Worm (Caenorhabditis elegans) whole organism, L1 larva: ENCODE measurements around the gene dnc-4.

ENCODE experiments used
- C34B4.2 ChIP-seq: sonication (generic microtip); optimal IDR thresholded peaks from 2 replicates; lab custom pipeline; 2017; ENCODE audit warnings: mild to moderate bottlenecking, missing genetic modification characterization, missing compliant biosample characterization
- F16B12.6 ChIP-seq: fragments of 150-350 bp; optimal IDR thresholded peaks from 2 replicates; lab custom pipeline; 2014; ENCODE audit warnings: missing biosample characterization, missing genetic modification characterization
- aha-1 ChIP-seq: fragments of 150-350 bp; optimal IDR thresholded peaks from 2 replicates; lab custom pipeline; 2014; ENCODE audit warnings: missing biosample characterization, missing genetic modification characterization
- ama-1 ChIP-seq: fragments of 150-350 bp; optimal IDR thresholded peaks from 2 replicates; lab custom pipeline; 2014
- blmp-1 ChIP-seq: fragments of 150-350 bp; optimal IDR thresholded peaks from 2 replicates; lab custom pipeline; 2014; ENCODE audit warnings: missing biosample characterization, missing genetic modification characterization
- ceh-8 ChIP-seq: fragments of 200-800 bp; sonication (Bioruptor generic); optimal IDR thresholded peaks from 2 replicates; lab custom pipeline; 2018; ENCODE audit warnings: mild to moderate bottlenecking, missing genetic modification characterization, moderate library complexity, missing compliant biosample characterization
- ceh-82 ChIP-seq, 3 experiments: fragments of 150-350 bp in 1 of 3; sonication (generic microtip) in 2 of 3; optimal IDR thresholded peaks; 2 replicates each; lab custom pipeline; 2014 to 2017; ENCODE audit warnings: missing biosample characterization in 3 of 3, missing genetic modification characterization in 3 of 3
- ceh-88 ChIP-seq: fragments of 200-800 bp; sonication (Bioruptor generic); IDR thresholded peaks from 2 replicates; pipeline ENCODE4 v1.3.6; 2022; ENCODE audit warnings: missing genetic modification characterization, missing compliant biosample characterization
- ces-1 ChIP-seq: fragments of 150-350 bp; optimal IDR thresholded peaks from 2 replicates; lab custom pipeline; 2014; ENCODE audit warnings: missing biosample characterization, missing genetic modification reagents, missing genetic modification characterization
- dpl-1 ChIP-seq, 3 experiments: fragments of 150-350 bp in 2 of 3; sonication (generic microtip) in 1 of 3; optimal IDR thresholded peaks; 2 replicates each; lab custom pipeline; 2014 to 2017; ENCODE audit warnings: missing biosample characterization in 3 of 3, missing genetic modification characterization in 3 of 3, missing genetic modification reagents in 3 of 3
- dsc-1 ChIP-seq: sonication (generic microtip); optimal IDR thresholded peaks from 2 replicates; lab custom pipeline; 2016; ENCODE audit warnings: mild to moderate bottlenecking, missing genetic modification characterization, missing compliant biosample characterization
- efl-1 ChIP-seq, 4 experiments: fragments of 150-350 bp; optimal IDR thresholded peaks in 3 of 4; peaks in 1 of 4; 1 replicate in 1 of 4; 2 replicates in 3 of 4; lab custom pipeline; 2014; ENCODE audit warnings: missing biosample characterization in 2 of 4, missing genetic modification characterization in 2 of 4, missing genetic modification reagents in 2 of 4
- efl-3 ChIP-seq: fragments of 200-800 bp; sonication (Bioruptor generic); optimal IDR thresholded peaks from 2 replicates; lab custom pipeline; 2018; ENCODE audit warnings: mild to moderate bottlenecking, missing genetic modification characterization, missing compliant biosample characterization
- egl-27 ChIP-seq, 2 experiments: fragments of 150-350 bp in 1 of 2; sonication (generic microtip); optimal IDR thresholded peaks; 3 replicates each; lab custom pipeline; 2017 to 2018; ENCODE audit warnings: missing biosample characterization in 2 of 2, missing genetic modification characterization in 2 of 2, missing genetic modification reagents in 2 of 2
- elt-2 ChIP-seq: sonication (generic microtip); optimal IDR thresholded peaks from 2 replicates; lab custom pipeline; 2016; ENCODE audit warnings: missing genetic modification characterization, mild to moderate bottlenecking, inconsistent platforms, missing compliant biosample characterization, missing genetic modification reagents
- elt-3 ChIP-seq, 6 experiments: fragments of 150-350 bp in 1 of 6; sonication (generic microtip); optimal IDR thresholded peaks; 2 replicates each; lab custom pipeline; 2017 to 2018; ENCODE audit warnings: missing biosample characterization in 6 of 6, missing genetic modification characterization in 6 of 6, inconsistent platforms in 1 of 6
- ets-5 ChIP-seq: fragments of 200-800 bp; sonication (Bioruptor generic); IDR thresholded peaks from 2 replicates; pipeline ENCODE4 v1.3.6; 2022; ENCODE audit warnings: missing genetic modification characterization, missing compliant biosample characterization
- fkh-10 ChIP-seq: sonication (generic microtip); optimal IDR thresholded peaks from 2 replicates; lab custom pipeline; 2017; ENCODE audit warnings: missing biosample characterization, missing genetic modification reagents, missing genetic modification characterization
- fkh-4 ChIP-seq: sonication (generic microtip); optimal IDR thresholded peaks from 2 replicates; lab custom pipeline; 2016; ENCODE audit warnings: missing compliant biosample characterization, missing genetic modification characterization, borderline replicate concordance
- hpl-2 ChIP-seq: fragments of 150-350 bp; optimal IDR thresholded peaks from 2 replicates; lab custom pipeline; 2014; ENCODE audit warnings: missing biosample characterization, missing genetic modification reagents, missing genetic modification characterization
- isw-1 ChIP-seq: fragments of 200-800 bp; sonication (Bioruptor generic); IDR thresholded peaks from 2 replicates; pipeline ENCODE4 v1.3.6; 2022; ENCODE audit warnings: missing genetic modification characterization, missing compliant biosample characterization
- jun-1 ChIP-seq: fragments of 150-350 bp; optimal IDR thresholded peaks from 2 replicates; lab custom pipeline; 2014; ENCODE audit warnings: missing biosample characterization, missing genetic modification reagents, missing genetic modification characterization
- lin-14 ChIP-seq: fragments of 200-800 bp; sonication (Bioruptor generic); optimal IDR thresholded peaks from 2 replicates; lab custom pipeline; 2018; ENCODE audit warnings: mild to moderate bottlenecking, missing genetic modification characterization, moderate library complexity, missing compliant biosample characterization
- lin-39 ChIP-seq: fragments of 150-350 bp; optimal IDR thresholded peaks from 2 replicates; lab custom pipeline; 2014; ENCODE audit warnings: missing biosample characterization, missing genetic modification reagents, missing genetic modification characterization
- lsy-2 ChIP-seq, 2 experiments: fragments of 150-350 bp; optimal IDR thresholded peaks; 2 replicates each; lab custom pipeline; 2014; ENCODE audit warnings: missing biosample characterization in 2 of 2, missing genetic modification characterization in 2 of 2
- mdl-1 ChIP-seq, 2 experiments: fragments of 150-350 bp; optimal IDR thresholded peaks; 2 replicates each; lab custom pipeline; 2014 to 2017; ENCODE audit warnings: missing biosample characterization in 2 of 2, missing genetic modification characterization in 2 of 2, inconsistent platforms in 1 of 2
- mef-2 ChIP-seq: fragments of 150-350 bp; optimal IDR thresholded peaks from 2 replicates; lab custom pipeline; 2014; ENCODE audit warnings: missing biosample characterization, missing genetic modification characterization
- mep-1 ChIP-seq: fragments of 150-350 bp; optimal IDR thresholded peaks from 2 replicates; lab custom pipeline; 2014; ENCODE audit warnings: missing biosample characterization, missing genetic modification characterization
- nhr-11 ChIP-seq: fragments of 150-350 bp; optimal IDR thresholded peaks from 2 replicates; lab custom pipeline; 2014; ENCODE audit warnings: missing biosample characterization, missing genetic modification characterization
- nhr-20 ChIP-seq: sonication (generic microtip); optimal IDR thresholded peaks from 2 replicates; lab custom pipeline; 2016; ENCODE audit warnings: mild to moderate bottlenecking, missing genetic modification characterization, missing compliant biosample characterization
- nhr-47 ChIP-seq: sonication (generic microtip); optimal IDR thresholded peaks from 2 replicates; lab custom pipeline; 2016; ENCODE audit warnings: mild to moderate bottlenecking, missing genetic modification characterization, moderate library complexity, missing compliant biosample characterization
- nhr-71 ChIP-seq: sonication (generic microtip); optimal IDR thresholded peaks from 2 replicates; lab custom pipeline; 2016; ENCODE audit warnings: mild to moderate bottlenecking, missing genetic modification characterization, moderate library complexity, missing compliant biosample characterization
- nhr-77 ChIP-seq: fragments of 150-350 bp; optimal IDR thresholded peaks from 2 replicates; lab custom pipeline; 2014; ENCODE audit warnings: missing biosample characterization, missing genetic modification characterization
- nhr-84 ChIP-seq: sonication (generic microtip); optimal IDR thresholded peaks from 2 replicates; lab custom pipeline; 2017; ENCODE audit warnings: missing biosample characterization, missing genetic modification characterization
- nhr-85 ChIP-seq: sonication (generic microtip); peaks from one replicate; lab custom pipeline; 2016; ENCODE audit warnings: missing genetic modification characterization, inconsistent platforms, missing compliant biosample characterization
- pag-3 ChIP-seq: sonication (generic microtip); optimal IDR thresholded peaks from 2 replicates; lab custom pipeline; 2017; ENCODE audit warnings: missing genetic modification characterization, mild to moderate bottlenecking, missing compliant biosample characterization, antibody characterized with exemption, borderline replicate concordance; ENCODE audit not compliant: insufficient read depth
- pax-3 ChIP-seq: fragments of 200-800 bp; sonication (Bioruptor generic); optimal IDR thresholded peaks from 2 replicates; lab custom pipeline; 2018; ENCODE audit warnings: mild to moderate bottlenecking, missing genetic modification characterization, moderate library complexity, missing compliant biosample characterization
- rnt-1 ChIP-seq: sonication (generic microtip); optimal IDR thresholded peaks from 2 replicates; lab custom pipeline; 2016; ENCODE audit warnings: mild to moderate bottlenecking, missing genetic modification characterization, moderate library complexity, missing compliant biosample characterization
- skn-1 ChIP-seq: fragments of 150-350 bp; optimal IDR thresholded peaks from 2 replicates; lab custom pipeline; 2014; ENCODE audit warnings: missing biosample characterization, missing genetic modification characterization
- snu-23 ChIP-seq: sonication (generic microtip); optimal IDR thresholded peaks from 2 replicates; lab custom pipeline; 2016; ENCODE audit warnings: missing genetic modification characterization, missing compliant biosample characterization
- sptf-1 ChIP-seq: fragments of 150-350 bp; optimal IDR thresholded peaks from 2 replicates; lab custom pipeline; 2014; ENCODE audit warnings: missing biosample characterization, missing genetic modification characterization
- swsn-7 ChIP-seq: sonication (generic microtip); optimal IDR thresholded peaks from 2 replicates; lab custom pipeline; 2016; ENCODE audit warnings: missing genetic modification characterization, missing compliant biosample characterization
- tbx-2 ChIP-seq: sonication (generic microtip); optimal IDR thresholded peaks from 2 replicates; lab custom pipeline; 2016; ENCODE audit warnings: missing genetic modification characterization, missing compliant biosample characterization
- tlp-1 ChIP-seq: fragments of 150-350 bp; optimal IDR thresholded peaks from 2 replicates; lab custom pipeline; 2014; ENCODE audit warnings: missing biosample characterization, missing genetic modification characterization
- unc-30 ChIP-seq: sonication (generic microtip); optimal IDR thresholded peaks from 2 replicates; lab custom pipeline; 2017; ENCODE audit warnings: missing biosample characterization, missing genetic modification characterization
- xbp-1 ChIP-seq: sonication (generic microtip); optimal IDR thresholded peaks from 2 replicates; lab custom pipeline; 2016; ENCODE audit warnings: missing genetic modification characterization, missing compliant biosample characterization
- zag-1 ChIP-seq: fragments of 150-350 bp; optimal IDR thresholded peaks from 2 replicates; lab custom pipeline; 2014; ENCODE audit warnings: missing biosample characterization, missing genetic modification characterization
- ztf-11 ChIP-seq, 2 experiments: sonication (generic microtip); optimal IDR thresholded peaks; 2 replicates each; lab custom pipeline; 2016 to 2017; ENCODE audit warnings: missing genetic modification characterization in 2 of 2, missing biosample characterization in 1 of 2, missing compliant biosample characterization in 1 of 2
- ztf-4 ChIP-seq: fragments of 150-350 bp; optimal IDR thresholded peaks from 2 replicates; lab custom pipeline; 2014; ENCODE audit warnings: missing biosample characterization, missing genetic modification characterization

The dnc-4 gene

DNA sequence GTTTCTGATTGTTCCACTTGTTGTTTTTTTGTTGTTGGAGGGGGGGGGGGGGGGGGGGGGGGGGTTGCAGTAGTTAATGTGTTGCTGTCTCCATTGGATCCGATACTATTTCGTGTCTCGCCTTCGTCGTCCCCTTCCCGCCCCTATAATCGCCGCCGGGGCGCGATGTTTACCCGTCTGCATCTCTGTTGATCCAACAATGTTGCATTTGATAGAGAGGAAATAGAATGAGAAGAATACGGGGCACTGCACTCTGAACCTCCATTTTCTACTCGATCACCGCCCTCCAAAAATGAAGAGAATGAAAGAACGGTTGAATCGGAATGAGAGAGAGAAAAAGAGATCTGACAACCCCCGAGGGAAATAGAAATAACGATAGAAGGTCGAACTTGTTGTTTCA lies 48.1 kb upstream of the dnc-4 start:
- TF ChIP-seq nhr-20 (tag; lab: Kevin White, UChicago) (peak; percentile 57), elt-2 (tag; lab: Kevin White, UChicago) (no peak), ceh-8 (GFP tag; lab: Kevin White, UChicago) (no peak), isw-1 (GFP tag; lab: Robert Waterston, UW) (no peak), blmp-1 (peak; percentile 82), lin-14 (peak; percentile 92), elt-3 (tag; optimal IDR thresholded peaks at IDR 0.05; lab: Kevin White, UChicago) (peak in 2 of 6 experiments; percentile 24 to 27), mdl-1 (tag; optimal IDR thresholded peaks at IDR 0.05; lab: Kevin White, UChicago) (no peak), pag-3 (no peak), swsn-7 (tag; lab: Kevin White, UChicago) (peak; percentile 8), egl-27 (tag; optimal IDR thresholded peaks at IDR 0.05; lab: Kevin White, UChicago) (no peak), rnt-1 (tag; lab: Kevin White, UChicago) (peak; percentile 40), nhr-71 (peak; percentile 12), nhr-77 (peak; percentile 32), tbx-2 (tag; lab: Kevin White, UChicago) (no peak), mep-1 (tag; lab: Kevin White, UChicago) (peak; percentile 75), ces-1 (GFP tag; lab: Kevin White, UChicago) (no peak), efl-1 (optimal IDR thresholded peaks at IDR 0.05; lab: Kevin White, UChicago) (no peak), efl-1 (GFP tag; optimal IDR thresholded peaks at IDR 0.05 in 1 of 2; lab: Kevin White, UChicago) (peak in 1 of 2 experiments; percentile 89), lsy-2 (tag; optimal IDR thresholded peaks at IDR 0.05; lab: Kevin White, UChicago) (peak in 1 of 2 experiments; percentile 34), ama-1 (lab: Kevin White, UChicago) (no peak), ceh-82 (tag; optimal IDR thresholded peaks at IDR 0.05; lab: Kevin White, UChicago) (peak in 1 of 3 experiments; percentile 41), dpl-1 (GFP tag; optimal IDR thresholded peaks at IDR 0.05; lab: Kevin White, UChicago) (peak in 1 of 3 experiments; percentile 23), snu-23 (peak; percentile 47), nhr-85 (tag; lab: Kevin White, UChicago) (peak; percentile 90)

DNA sequence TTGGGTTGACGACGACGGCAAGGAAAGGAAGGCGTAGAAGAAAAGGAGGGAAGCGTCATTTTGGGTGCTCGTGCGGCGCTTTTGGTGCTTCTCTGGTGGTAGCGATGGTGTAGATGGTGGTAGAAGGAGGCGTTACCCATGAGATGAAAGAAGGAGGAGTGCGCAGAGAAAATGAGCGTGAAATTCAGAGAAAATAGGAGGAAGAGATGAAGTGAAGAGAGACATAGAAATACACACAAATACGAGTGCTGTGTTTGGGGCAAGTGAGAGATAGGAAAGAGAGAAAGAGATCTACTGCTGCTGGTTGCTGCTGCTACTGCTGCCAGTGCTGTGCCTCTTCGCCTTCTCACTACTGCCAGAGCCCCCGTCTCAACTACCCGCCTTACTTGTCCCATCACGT lies 47.0 kb upstream of the dnc-4 start:
- TF ChIP-seq aha-1 (tag; lab: Kevin White, UChicago) (no peak), ztf-4 (tag; lab: Kevin White, UChicago) (no peak), F16B12.6 (tag; lab: Kevin White, UChicago) (no peak), skn-1 (tag; lab: Kevin White, UChicago) (no peak), isw-1 (GFP tag; lab: Robert Waterston, UW) (peak; percentile 18; the same call in 1 of the 2 replicates), egl-27 (tag; optimal IDR thresholded peaks at IDR 0.05; lab: Kevin White, UChicago) (no peak), mdl-1 (tag; optimal IDR thresholded peaks at IDR 0.05; lab: Kevin White, UChicago) (no peak), nhr-84 (tag; lab: Kevin White, UChicago) (no peak), snu-23 (peak; percentile 52), mef-2 (no peak), ztf-11 (tag; optimal IDR thresholded peaks at IDR 0.05; lab: Kevin White, UChicago) (peak in 1 of 2 experiments; percentile 13), hpl-2 (GFP tag; lab: Kevin White, UChicago) (no peak), fkh-4 (tag; lab: Kevin White, UChicago) (no peak), fkh-10 (GFP tag; lab: Kevin White, UChicago) (no peak), nhr-20 (tag; lab: Kevin White, UChicago) (peak; percentile 26), efl-3 (GFP tag; lab: Kevin White, UChicago) (no peak), nhr-47 (tag; lab: Kevin White, UChicago) (peak; percentile 34), unc-30 (tag; lab: Kevin White, UChicago) (no peak), xbp-1 (peak; percentile 18), C34B4.2 (no peak), ceh-88 (GFP tag; lab: Robert Waterston, UW) (no peak), elt-3 (tag; optimal IDR thresholded peaks at IDR 0.05; lab: Kevin White, UChicago) (no peak), ama-1 (lab: Kevin White, UChicago) (no peak), dsc-1 (tag; lab: Kevin White, UChicago) (peak; percentile 31), zag-1 (tag; lab: Kevin White, UChicago) (no peak), swsn-7 (tag; lab: Kevin White, UChicago) (peak; percentile 50), ets-5 (no peak), ceh-8 (GFP tag; lab: Kevin White, UChicago) (no peak), tbx-2 (tag; lab: Kevin White, UChicago) (peak; percentile 51), nhr-77 (no peak), nhr-11 (tag; lab: Kevin White, UChicago) (no peak), ces-1 (GFP tag; lab: Kevin White, UChicago) (no peak), ceh-82 (tag; optimal IDR thresholded peaks at IDR 0.05; lab: Kevin White, UChicago) (peak in 2 of 3 experiments; percentile 11 to 44), sptf-1 (tag; lab: Kevin White, UChicago) (no peak), jun-1 (peak; percentile 7), pax-3 (no peak), lin-39 (tag; lab: Kevin White, UChicago) (no peak), tlp-1 (tag; lab: Kevin White, UChicago) (no peak)
